Comparison of ENCODE assay signal across 1 worm cellular context in the genomic region with DNA sequence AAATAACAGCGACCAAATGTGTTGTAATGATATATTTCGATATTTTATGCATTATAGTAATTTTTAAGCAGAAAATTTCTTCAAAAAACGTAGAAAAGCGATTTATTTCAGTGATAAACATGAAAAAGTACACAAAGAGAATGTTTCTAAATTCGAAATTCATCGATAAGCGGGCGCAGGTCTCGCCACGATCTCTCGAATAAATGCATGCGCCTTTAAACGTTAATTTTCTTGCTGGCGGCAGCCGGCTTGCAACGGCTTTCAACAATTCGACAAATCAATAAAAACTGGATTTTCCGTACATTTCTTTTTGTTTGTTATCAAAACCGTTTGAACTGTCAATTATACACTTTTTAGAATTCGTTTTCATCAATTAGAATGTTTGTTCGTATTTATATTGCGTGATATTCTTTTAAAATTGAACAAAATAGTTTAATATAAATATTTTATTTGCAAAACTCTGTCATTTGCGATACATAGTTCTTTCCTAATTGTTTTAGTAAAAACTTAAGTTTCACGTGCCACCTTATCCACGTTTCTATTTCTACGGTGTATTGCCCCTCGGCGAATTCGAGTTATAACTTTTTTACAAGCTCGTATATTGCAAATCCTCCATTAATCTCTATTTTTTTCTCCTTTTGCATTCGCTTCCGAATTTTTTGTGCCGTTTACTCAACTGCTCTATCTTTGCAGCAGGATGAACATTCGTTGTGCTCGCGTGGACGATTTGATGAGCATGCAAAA.
TF ChIP-seq lines count a peak whose summit lies in the region.

A gene (plus strand): TSS at position 694 of the 744 bp plus-strand sequence.

TF ChIP-seq in whole organism, L1 larva, 84 proteins besides CTCF, POLR2A, EP300 and RAD21 (continued from another document):
- TF ChIP-seq tlp-1 (tag; optimal IDR thresholded peaks at IDR 0.05; lab: Kevin White, UChicago) = no peak
- no peak for TF ChIP-seq nhr-76 (tag; optimal IDR thresholded peaks at IDR 0.05; lab: Kevin White, UChicago)
- peak; percentile 69 for TF ChIP-seq blmp-1 (tag; optimal IDR thresholded peaks at IDR 0.05; lab: Kevin White, UChicago)
- TF ChIP-seq fkh-8 (tag; optimal IDR thresholded peaks at IDR 0.05; lab: Kevin White, UChicago) = no peak
- peak in 2 of 3 experiments; percentile 36 to 72 for TF ChIP-seq ceh-82 (tag; optimal IDR thresholded peaks at IDR 0.05; lab: Kevin White, UChicago)
- TF ChIP-seq aly-2 (tag; optimal IDR thresholded peaks at IDR 0.05; lab: Kevin White, UChicago) = no peak
- TF ChIP-seq C34B4.2 (tag; optimal IDR thresholded peaks at IDR 0.05; lab: Kevin White, UChicago) = no peak
TF ChIP-seq in whole organism, L1 larva: peak in this region for 27.
